Worm (Caenorhabditis elegans): Measurements from ENCODE around the gene clec-20.

- TF ChIP-seq dao-5 (tag; optimal IDR thresholded peaks at IDR 0.05) (no peak), him-1 (tag; optimal IDR thresholded peaks at IDR 0.05) (no peak), W03F9.2 (tag; optimal IDR thresholded peaks at IDR 0.05) (no peak)
These were observed 8.7 kb downstream of the clec-20 start, which contains the start of gene T07H3.8 for ce11 chrII:1586305-1586704.

All from whole organism, L4/young adult.